Worm (Caenorhabditis elegans) whole organism, L3 larva: ENCODE data around the gene epg-4.

Experiments used
- aly-2 ChIP-seq: fragments of 150-350 bp; optimal IDR thresholded peaks from 2 replicates; lab custom pipeline; 2014; ENCODE audit warnings: missing biosample characterization, missing genetic modification characterization
- daf-12 ChIP-seq: fragments of 150-350 bp; optimal IDR thresholded peaks from 2 replicates; lab custom pipeline; 2014; ENCODE audit warnings: missing biosample characterization, missing genetic modification reagents, missing genetic modification characterization
- fkh-10 ChIP-seq: sonication (generic microtip); optimal IDR thresholded peaks from 2 replicates; lab custom pipeline; 2017; ENCODE audit warnings: missing biosample characterization, missing genetic modification reagents, missing genetic modification characterization
- nhr-12 ChIP-seq: fragments of 150-350 bp; optimal IDR thresholded peaks from 2 replicates; lab custom pipeline; 2014; ENCODE audit warnings: missing biosample characterization, missing genetic modification characterization
- snpc-4 ChIP-seq: fragments of 150-350 bp; optimal IDR thresholded peaks from 2 replicates; lab custom pipeline; 2014; ENCODE audit warnings: missing biosample characterization, missing genetic modification characterization
- zag-1 ChIP-seq: fragments of 150-350 bp; optimal IDR thresholded peaks from 2 replicates; lab custom pipeline; 2014; ENCODE audit warnings: missing biosample characterization, missing genetic modification characterization
- ztf-11 ChIP-seq: fragments of 150-350 bp; optimal IDR thresholded peaks from 2 replicates; lab custom pipeline; 2014; ENCODE audit warnings: missing biosample characterization, missing genetic modification characterization

DNA sequence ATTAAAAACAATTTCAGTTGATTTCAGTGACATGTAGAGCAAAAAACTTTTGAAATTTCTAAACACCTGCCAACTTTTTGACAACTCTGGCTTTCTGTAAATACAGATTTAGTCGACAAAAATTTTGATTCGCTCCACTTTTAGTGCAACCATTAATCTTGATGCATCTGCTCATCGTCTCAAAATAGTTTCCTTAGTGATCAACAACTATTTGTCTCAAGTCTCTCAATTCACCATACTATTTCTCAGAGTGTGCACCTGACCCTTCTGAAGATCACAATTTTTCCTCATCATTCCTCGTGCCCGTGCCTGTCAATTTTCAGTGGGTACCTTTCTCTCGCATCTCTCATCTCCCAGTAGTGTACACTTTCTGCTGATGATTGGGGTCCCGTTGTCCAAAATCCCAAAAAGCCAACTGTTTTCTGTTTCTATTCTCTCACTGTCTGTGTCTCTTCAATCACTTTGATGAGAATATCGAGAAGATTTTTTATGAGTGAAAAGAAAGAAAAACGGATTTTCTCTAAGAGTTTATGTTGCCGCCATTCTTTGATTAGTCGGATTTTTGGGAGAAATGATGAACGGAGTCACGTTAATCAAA lies 35.1 kb downstream of the epg-4 start:
- no peak for TF ChIP-seq ztf-11 (tag; lab: Kevin White, UChicago)
- no peak for TF ChIP-seq daf-12
- TF ChIP-seq zag-1: no peak
- no peak for TF ChIP-seq snpc-4 (tag; lab: Kevin White, UChicago)
- no peak for TF ChIP-seq aly-2
- TF ChIP-seq fkh-10 (GFP tag; lab: Kevin White, UChicago): no peak
- TF ChIP-seq nhr-12 (tag; lab: Kevin White, UChicago): no peak
